Fruit fly (Drosophila melanogaster): ENCODE data around the gene sav.

DNA sequence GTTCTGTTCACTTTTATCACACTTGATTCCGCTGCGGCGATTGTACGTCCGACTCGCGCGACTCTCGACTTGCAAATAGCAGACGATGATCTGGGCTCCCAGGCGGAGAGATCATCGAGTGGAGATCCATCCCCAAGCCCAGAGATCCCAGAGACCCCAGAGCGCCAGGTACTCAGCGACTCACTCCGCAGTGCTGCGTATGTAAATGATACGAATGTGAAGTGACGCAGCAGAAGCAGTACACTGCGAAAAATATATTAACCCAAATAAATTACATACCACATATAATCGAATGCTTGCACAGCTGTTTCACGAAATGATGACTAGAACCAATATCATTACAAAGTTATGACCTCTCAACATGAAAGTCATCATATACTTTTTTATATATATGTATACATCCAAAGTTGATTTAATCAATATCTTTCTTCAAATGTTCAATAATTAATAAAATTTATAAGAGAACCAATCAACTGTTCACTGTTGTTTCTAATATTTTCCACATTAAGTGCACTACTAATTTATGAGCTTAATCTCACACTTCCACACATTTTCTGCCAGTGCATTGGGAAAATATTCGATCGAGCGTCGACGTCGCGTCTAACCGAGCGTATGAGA lies 6.2 kb upstream of the sav start, which contains the start of gene CG17111:
- TF ChIP-seq Nf-YA (GFP tag; IDR thresholded peaks at IDR 0.05) (no peak), sd (tag; optimal IDR thresholded peaks at IDR 0.05) (no peak), zen2 (GFP tag; IDR thresholded peaks at IDR 0.05; ENCODE audit: partially characterized antibody) (no peak), CG11093 (GFP tag; IDR thresholded peaks at IDR 0.05) (no peak), pan (optimal IDR thresholded peaks at IDR 0.05) (no peak), pan (GFP tag; optimal IDR thresholded peaks at IDR 0.05 in 1 of 2, IDR thresholded peaks at IDR 0.05 in 1 of 2) (peak in 1 of 2 experiments; percentile 30), Doc2 (GFP tag; IDR thresholded peaks at IDR 0.05) (no peak), Lhr (GFP tag; optimal IDR thresholded peaks at IDR 0.05) (no peak), Adf1 (GFP tag; IDR thresholded peaks at IDR 0.05) (no peak), scrt (GFP tag; optimal IDR thresholded peaks at IDR 0.05) (no peak)
